Worm (Caenorhabditis elegans) whole organism, mixed stage, embryonic: ENCODE measurements around the gene pitr-2.

Experiments
- ces-1 ChIP-seq: fragments of 150-350 bp; optimal IDR thresholded peaks from 2 replicates; lab custom pipeline; 2014; ENCODE audit warnings: missing biosample characterization, missing genetic modification reagents, missing genetic modification characterization
- lin-13 ChIP-seq: fragments of 150-350 bp; optimal IDR thresholded peaks from 2 replicates; lab custom pipeline; 2014; ENCODE audit warnings: missing biosample characterization, missing genetic modification characterization
- unc-62 ChIP-seq: fragments of 150-350 bp; optimal IDR thresholded peaks from 2 replicates; lab custom pipeline; 2014; ENCODE audit warnings: missing biosample characterization, missing genetic modification reagents, missing genetic modification characterization

DNA sequence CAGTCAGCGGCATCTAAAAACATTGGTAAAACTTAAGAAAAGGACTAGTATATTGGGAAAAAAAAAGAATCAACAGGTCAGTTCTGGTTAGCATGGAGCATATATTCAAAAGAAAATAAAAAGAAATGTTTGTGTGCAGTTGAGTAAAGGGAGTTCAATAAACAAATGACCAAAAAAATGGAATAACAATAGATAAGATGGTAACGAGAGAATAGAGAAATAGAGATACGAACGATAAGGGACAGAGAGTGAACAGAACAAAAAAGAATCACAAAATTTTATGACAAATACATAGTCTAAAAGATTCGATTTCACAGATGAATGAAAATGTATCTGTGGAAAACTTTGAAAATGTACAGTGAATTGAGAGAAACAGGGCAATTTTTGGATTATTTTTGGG lies 35.5 kb upstream of the pitr-2 start, which contains the start of gene gad-3:
- TF ChIP-seq unc-62 (GFP tag; lab: Kevin White, UChicago) (no peak), lin-13 (tag; lab: Kevin White, UChicago) (no peak), ces-1 (no peak)
